Fruit fly (Drosophila melanogaster): ENCODE results near the gene Dph3.
A peak's percentile ranks its signal among the peaks of the same experiment; 100 is the strongest.

Gene Dph3

dm6 chr3R:11245803-11246202 is 14.1 kb downstream of the Dph3 start:
- TF ChIP-seq Gug (GFP tag; IDR thresholded peaks at IDR 0.05): no peak
- peak; percentile 77 for TF ChIP-seq vri (GFP tag; optimal IDR thresholded peaks at IDR 0.05)
- no peak for TF ChIP-seq CG3032 (tag; optimal IDR thresholded peaks at IDR 0.05)
- peak; percentile 77 for TF ChIP-seq svp (GFP tag)
- TF ChIP-seq salr (GFP tag; optimal IDR thresholded peaks at IDR 0.05): no peak
- no peak for TF ChIP-seq achi (GFP tag; optimal IDR thresholded peaks at IDR 0.05)
- no peak for TF ChIP-seq dsx (GFP tag; optimal IDR thresholded peaks at IDR 0.05; ENCODE audit: poor library complexity, severe bottlenecking)

- no peak for TF ChIP-seq CG34406 (GFP tag; optimal IDR thresholded peaks at IDR 0.05)
- TF ChIP-seq CG8319 (GFP tag; optimal IDR thresholded peaks at IDR 0.05): no peak
- no peak for TF ChIP-seq Eip78C (GFP tag)
- no peak for TF ChIP-seq CG3919 (GFP tag; optimal IDR thresholded peaks at IDR 0.05)
- TF ChIP-seq Ets96B (tag; optimal IDR thresholded peaks at IDR 0.05): no peak
- TF ChIP-seq CG6854 (GFP tag; optimal IDR thresholded peaks at IDR 0.05): no peak
- no peak for TF ChIP-seq pdm3 (GFP tag; optimal IDR thresholded peaks at IDR 0.05)
- no peak for TF ChIP-seq Eip75B (GFP tag; optimal IDR thresholded peaks at IDR 0.05)
- no peak for TF ChIP-seq CG9139 (GFP tag; optimal IDR thresholded peaks at IDR 0.05)
- TF ChIP-seq fkh (GFP tag; optimal IDR thresholded peaks at IDR 0.05): no peak
- TF ChIP-seq CG6792 (GFP tag; optimal IDR thresholded peaks at IDR 0.05): no peak
- no peak for TF ChIP-seq Met (GFP tag; optimal IDR thresholded peaks at IDR 0.05)
- TF ChIP-seq achi (GFP tag; optimal IDR thresholded peaks at IDR 0.05): no peak
- no peak for TF ChIP-seq CG4318 (GFP tag; optimal IDR thresholded peaks at IDR 0.05)
- TF ChIP-seq Sox15 (GFP tag; optimal IDR thresholded peaks at IDR 0.05): no peak
- no peak for TF ChIP-seq CG3032 (tag; optimal IDR thresholded peaks at IDR 0.05)
- TF ChIP-seq Smox (GFP tag; optimal IDR thresholded peaks at IDR 0.05): no peak
- TF ChIP-seq lz (GFP tag; optimal IDR thresholded peaks at IDR 0.05): no peak
- no peak for TF ChIP-seq CG11902 (GFP tag; optimal IDR thresholded peaks at IDR 0.05)
Measured at dm6 chr3R:11246865-11247264, 15.2 kb downstream of the Dph3 start.

- TF ChIP-seq CG16779 (tag; optimal IDR thresholded peaks at IDR 0.05) (no peak), CG32006 (GFP tag; optimal IDR thresholded peaks at IDR 0.05) (no peak), eg (GFP tag; IDR thresholded peaks at IDR 0.05) (no peak), Gug (GFP tag; IDR thresholded peaks at IDR 0.05) (no peak), dsx (GFP tag; optimal IDR thresholded peaks at IDR 0.05; ENCODE audit: poor library complexity, severe bottlenecking) (no peak), CG8119 (GFP tag; IDR thresholded peaks at IDR 0.05) (no peak), CG31627 (GFP tag; optimal IDR thresholded peaks at IDR 0.05) (no peak), ss (GFP tag; optimal IDR thresholded peaks at IDR 0.05) (no peak), CG6163 (GFP tag; IDR thresholded peaks at IDR 0.05) (no peak), CG7368 (GFP tag; optimal IDR thresholded peaks at IDR 0.05) (no peak), CG34406 (GFP tag; optimal IDR thresholded peaks at IDR 0.05) (no peak), Hr4 (GFP tag; optimal IDR thresholded peaks at IDR 0.05) (no peak), CG10631 (GFP tag; optimal IDR thresholded peaks at IDR 0.05) (no peak), CG8632 (GFP tag; optimal IDR thresholded peaks at IDR 0.05) (no peak)
Measured at dm6 chr3R:11253768-11254167, 22.1 kb downstream of the Dph3 start.

dm6 chr3R:11254382-11254953 is 22.8 kb downstream of the Dph3 start:
- TF ChIP-seq CG31627 (GFP tag; optimal IDR thresholded peaks at IDR 0.05) (no peak), Sox15 (GFP tag; optimal IDR thresholded peaks at IDR 0.05) (no peak), CG10669 (GFP tag; optimal IDR thresholded peaks at IDR 0.05) (no peak), fd59A (GFP tag; optimal IDR thresholded peaks at IDR 0.05) (no peak), CG6163 (GFP tag; IDR thresholded peaks at IDR 0.05) (no peak), Lpt (GFP tag; optimal IDR thresholded peaks at IDR 0.05) (no peak), CG6276 (GFP tag; optimal IDR thresholded peaks at IDR 0.05) (no peak), ss (GFP tag; optimal IDR thresholded peaks at IDR 0.05) (no peak), CG15336 (GFP tag; IDR thresholded peaks at IDR 0.05) (no peak)

Data from whole organism, prepupa.